Fruit fly (Drosophila melanogaster) whole organism, prepupa: ENCODE data around the gene CG15643.

ENCODE experiments used
- CG31627 ChIP-seq: fragments of 200-800 bp; sonication (Bioruptor generic); optimal IDR thresholded peaks from 3 replicates; lab custom pipeline; 2016; ENCODE audit warnings: missing biosample characterization, missing genetic modification characterization
- CG4318 ChIP-seq: fragments of 200-800 bp; sonication (Bioruptor generic); optimal IDR thresholded peaks from 3 replicates; lab custom pipeline; 2017; ENCODE audit warnings: missing biosample characterization, mild to moderate bottlenecking, missing genetic modification characterization
- CG6808 ChIP-seq: fragments of 200-800 bp; sonication (Bioruptor generic); optimal IDR thresholded peaks from 3 replicates; lab custom pipeline; 2017; ENCODE audit warnings: missing biosample characterization, missing genetic modification characterization, mild to moderate bottlenecking, moderate library complexity, missing genetic modification reagents
- Gug ChIP-seq: fragments of 200-800 bp; sonication (Bioruptor generic); IDR thresholded peaks from 2 replicates; pipeline ENCODE4 v1.3.6; 2022; ENCODE audit warnings: missing biosample characterization, missing genetic modification characterization
- Hr39 ChIP-seq: fragments of 200-800 bp; sonication (Bioruptor generic); optimal IDR thresholded peaks from 2 replicates; lab custom pipeline; 2016; ENCODE audit warnings: missing biosample characterization, missing genetic modification characterization
- Sox15 ChIP-seq: fragments of 200-800 bp; sonication (Bioruptor generic); optimal IDR thresholded peaks from 3 replicates; lab custom pipeline; 2016; ENCODE audit warnings: missing biosample characterization, missing genetic modification characterization
- dac ChIP-seq: fragments of 200-800 bp; sonication (Bioruptor generic); optimal IDR thresholded peaks from 2 replicates; lab custom pipeline; 2017; ENCODE audit warnings: missing biosample characterization, mild to moderate bottlenecking, missing genetic modification characterization
- topi ChIP-seq: fragments of 200-800 bp; sonication (Bioruptor generic); optimal IDR thresholded peaks from 3 replicates; lab custom pipeline; 2016; ENCODE audit warnings: missing biosample characterization, missing genetic modification characterization

DNA sequence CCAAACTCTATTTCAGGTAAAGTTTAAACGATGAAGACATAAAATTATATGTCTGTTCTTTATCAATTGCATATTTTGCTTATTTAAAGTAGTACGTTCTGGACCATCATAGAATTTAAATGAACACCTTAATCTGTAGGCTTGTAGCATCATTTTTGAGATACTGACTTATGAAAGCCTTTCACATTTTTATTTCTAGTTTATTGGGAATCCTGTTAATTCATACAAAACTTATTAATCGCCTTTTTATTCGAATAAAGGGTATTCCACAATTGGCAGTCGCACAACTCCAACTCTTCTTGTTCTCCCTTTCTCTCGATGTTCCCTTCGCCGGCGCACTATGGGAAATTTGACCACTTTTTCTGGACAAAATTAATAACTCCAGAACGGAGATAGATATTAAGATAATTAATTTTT is 19.5 kb downstream of the CG15643 start:
- TF ChIP-seq Gug (no peak), dac (no peak), Hr39 (GFP tag; lab: Kevin White, UChicago) (peak; percentile 47), CG6808 (GFP tag; lab: Kevin White, UChicago) (peak; percentile 21), Sox15 (GFP tag; lab: Kevin White, UChicago) (peak; percentile 36), CG4318 (GFP tag; lab: Kevin White, UChicago) (no peak), CG31627 (GFP tag; lab: Kevin White, UChicago) (peak; percentile 51), topi (GFP tag; lab: Kevin White, UChicago) (peak; percentile 70)
